Worm (Caenorhabditis elegans) whole organism, mixed stage, embryonic: ENCODE measurements around the gene aexr-2.

Source experiments
- M03D4.4 ChIP-seq: sonication (generic microtip); optimal IDR thresholded peaks from 2 replicates; lab custom pipeline; 2017; ENCODE audit warnings: mild to moderate bottlenecking, missing genetic modification characterization, missing compliant biosample characterization
- bed-3 ChIP-seq: fragments of 200-800 bp; sonication (Bioruptor generic); optimal IDR thresholded peaks from 3 replicates; lab custom pipeline; 2018; ENCODE audit warnings: mild to moderate bottlenecking, missing genetic modification characterization, moderate library complexity, missing compliant biosample characterization
- ceh-39 ChIP-seq: fragments of 150-350 bp; optimal IDR thresholded peaks from 2 replicates; lab custom pipeline; 2014; ENCODE audit warnings: missing biosample characterization, missing genetic modification characterization
- ceh-43 ChIP-seq: fragments of 200-800 bp; sonication (Bioruptor generic); optimal IDR thresholded peaks from 2 replicates; lab custom pipeline; 2018; ENCODE audit warnings: mild to moderate bottlenecking, missing genetic modification characterization, moderate library complexity, missing compliant biosample characterization
- ceh-83 ChIP-seq: fragments of 200-800 bp; sonication (Bioruptor generic); optimal IDR thresholded peaks from 2 replicates; lab custom pipeline; 2018; ENCODE audit warnings: mild to moderate bottlenecking, missing genetic modification characterization, missing compliant biosample characterization
- ces-1 ChIP-seq: fragments of 150-350 bp; optimal IDR thresholded peaks from 2 replicates; lab custom pipeline; 2014; ENCODE audit warnings: missing biosample characterization, missing genetic modification reagents, missing genetic modification characterization
- elt-1 ChIP-seq: sonication (generic microtip); optimal IDR thresholded peaks from 2 replicates; lab custom pipeline; 2017; ENCODE audit warnings: missing genetic modification characterization, mild to moderate bottlenecking, missing compliant biosample characterization, antibody characterized with exemption, moderate library complexity, borderline replicate concordance; ENCODE audit not compliant: insufficient read depth
- elt-3 ChIP-seq: fragments of 150-350 bp; optimal IDR thresholded peaks from 2 replicates; lab custom pipeline; 2014; ENCODE audit warnings: missing biosample characterization, missing genetic modification characterization
- flh-1 ChIP-seq: fragments of 200-800 bp; sonication (Bioruptor generic); optimal IDR thresholded peaks from 2 replicates; lab custom pipeline; 2018; ENCODE audit warnings: mild to moderate bottlenecking, missing genetic modification characterization, moderate library complexity, missing compliant biosample characterization
- ham-2 ChIP-seq: fragments of 200-800 bp; sonication (Bioruptor generic); optimal IDR thresholded peaks from 2 replicates; lab custom pipeline; 2018; ENCODE audit warnings: mild to moderate bottlenecking, missing genetic modification characterization, missing compliant biosample characterization
- hlh-1 ChIP-seq: fragments of 150-350 bp; optimal IDR thresholded peaks from 2 replicates; lab custom pipeline; 2014; ENCODE audit warnings: missing biosample characterization, missing genetic modification reagents, missing genetic modification characterization
- lin-13 ChIP-seq: fragments of 150-350 bp; optimal IDR thresholded peaks from 2 replicates; lab custom pipeline; 2014; ENCODE audit warnings: missing biosample characterization, missing genetic modification characterization
- lin-32 ChIP-seq: fragments of 200-800 bp; sonication (Bioruptor generic); optimal IDR thresholded peaks from 2 replicates; lab custom pipeline; 2018; ENCODE audit warnings: mild to moderate bottlenecking, missing genetic modification characterization, missing compliant biosample characterization
- lsy-2 ChIP-seq: fragments of 150-350 bp; optimal IDR thresholded peaks from 2 replicates; lab custom pipeline; 2014; ENCODE audit warnings: missing biosample characterization, missing genetic modification characterization
- mls-2 ChIP-seq: sonication (generic microtip); optimal IDR thresholded peaks from 2 replicates; lab custom pipeline; 2016; ENCODE audit warnings: mild to moderate bottlenecking, missing genetic modification characterization, moderate library complexity, missing compliant biosample characterization
- nhr-12 ChIP-seq: fragments of 150-350 bp; optimal IDR thresholded peaks from 2 replicates; lab custom pipeline; 2014; ENCODE audit warnings: missing biosample characterization, missing genetic modification characterization
- nhr-28 ChIP-seq: fragments of 150-350 bp; optimal IDR thresholded peaks from 2 replicates; lab custom pipeline; 2014; ENCODE audit warnings: missing biosample characterization, missing genetic modification characterization
- nhr-76 ChIP-seq: sonication (generic microtip); optimal IDR thresholded peaks from 2 replicates; lab custom pipeline; 2017; ENCODE audit warnings: missing biosample characterization, missing genetic modification characterization
- pha-4 ChIP-seq: fragments of 150-350 bp; optimal IDR thresholded peaks from 2 replicates; lab custom pipeline; 2018; ENCODE audit warnings: missing biosample characterization, missing genetic modification reagents, missing genetic modification characterization
- sem-2 ChIP-seq: fragments of 200-800 bp; sonication (Bioruptor generic); optimal IDR thresholded peaks from 2 replicates; lab custom pipeline; 2018; ENCODE audit warnings: mild to moderate bottlenecking, missing genetic modification characterization, missing compliant biosample characterization
- sptf-1 ChIP-seq: sonication (generic microtip); optimal IDR thresholded peaks from 2 replicates; lab custom pipeline; 2017; ENCODE audit warnings: mild to moderate bottlenecking, missing genetic modification characterization, moderate library complexity, missing compliant biosample characterization
- unc-120 ChIP-seq: sonication (generic microtip); optimal IDR thresholded peaks from 2 replicates; lab custom pipeline; 2017; ENCODE audit warnings: missing genetic modification characterization, missing compliant biosample characterization; ENCODE audit not compliant: poor library complexity, severe bottlenecking
- unc-39 ChIP-seq: fragments of 150-350 bp; optimal IDR thresholded peaks from 2 replicates; lab custom pipeline; 2014; ENCODE audit warnings: missing biosample characterization, missing genetic modification characterization
- unc-62 ChIP-seq: fragments of 150-350 bp; optimal IDR thresholded peaks from 2 replicates; lab custom pipeline; 2014; ENCODE audit warnings: missing biosample characterization, missing genetic modification reagents, missing genetic modification characterization
- zip-8 ChIP-seq: fragments of 150-350 bp; optimal IDR thresholded peaks from 2 replicates; lab custom pipeline; 2014; ENCODE audit warnings: missing biosample characterization, missing genetic modification characterization
- ztf-11 ChIP-seq: fragments of 150-350 bp; optimal IDR thresholded peaks from 2 replicates; lab custom pipeline; 2014; ENCODE audit warnings: missing biosample characterization, missing genetic modification characterization

aexr-2 gene

ce11 chrX:6591674-6592073, 39.7 kb downstream of the aexr-2 start:
- TF ChIP-seq ham-2 (GFP tag; lab: Kevin White, UChicago) (no peak), unc-62 (GFP tag; lab: Kevin White, UChicago) (peak; percentile 41), mls-2 (tag; lab: Kevin White, UChicago) (no peak), ceh-43 (GFP tag; lab: Kevin White, UChicago) (no peak), ztf-11 (tag; lab: Kevin White, UChicago) (no peak), unc-120 (tag; lab: Kevin White, UChicago) (peak; percentile 57), flh-1 (GFP tag; lab: Kevin White, UChicago) (no peak), hlh-1 (tag; lab: Kevin White, UChicago) (peak; percentile 79), nhr-28 (tag; lab: Kevin White, UChicago) (no peak), nhr-76 (tag; lab: Kevin White, UChicago) (no peak), elt-1 (tag; lab: Kevin White, UChicago) (no peak), ceh-39 (no peak)

ce11 chrX:6588495-6588894, 42.8 kb downstream of the aexr-2 start, which contains the start of gene fbxl-4:
Gene fbxl-4 (plus strand): TSS chrX:6588795.
- TF ChIP-seq unc-39 (tag; lab: Kevin White, UChicago), result no peak
- no peak for TF ChIP-seq ztf-11 (tag; lab: Kevin White, UChicago)
- no peak for TF ChIP-seq nhr-12 (tag; lab: Kevin White, UChicago)
- TF ChIP-seq ces-1, result no peak
- TF ChIP-seq lin-32, result no peak
- no peak for TF ChIP-seq pha-4 (tag; lab: Kevin White, UChicago)
- no peak for TF ChIP-seq hlh-1 (tag; lab: Kevin White, UChicago)

ce11 chrX:6583385-6583784, 48.0 kb downstream of the aexr-2 start:
- no peak for TF ChIP-seq nhr-12 (tag; lab: Kevin White, UChicago)
- no peak for TF ChIP-seq mls-2 (tag; lab: Kevin White, UChicago)
- no peak for TF ChIP-seq M03D4.4 (tag; lab: Kevin White, UChicago)
- no peak for TF ChIP-seq sptf-1 (tag; lab: Kevin White, UChicago)
- TF ChIP-seq lsy-2 (tag; lab: Kevin White, UChicago), result no peak
- TF ChIP-seq unc-120 (tag; lab: Kevin White, UChicago), result no peak
- TF ChIP-seq lin-13 (tag; lab: Kevin White, UChicago), result no peak
- no peak for TF ChIP-seq bed-3 (GFP tag; lab: Kevin White, UChicago)
- no peak for TF ChIP-seq ceh-83
- TF ChIP-seq sem-2 (GFP tag; lab: Kevin White, UChicago), result no peak
- TF ChIP-seq flh-1 (GFP tag; lab: Kevin White, UChicago), result no peak
- no peak for TF ChIP-seq lin-32
- no peak for TF ChIP-seq unc-39 (tag; lab: Kevin White, UChicago)
- no peak for TF ChIP-seq elt-3 (tag; lab: Kevin White, UChicago)
- no peak for TF ChIP-seq zip-8
